Fruit fly (Drosophila melanogaster) whole organism, embryonic: Measurements from ENCODE around the gene CG16790.

Experiments used
- Awh ChIP-seq: fragments of 200-800 bp; sonication (Bioruptor generic); IDR thresholded peaks from 2 replicates; pipeline ENCODE4, ENCODE4 v1.3.6; 2022; ENCODE audit warnings: missing biosample characterization, missing genetic modification characterization
- Bgb ChIP-seq: fragments of 200-800 bp; sonication (Bioruptor generic); IDR thresholded peaks from 2 replicates; pipeline ENCODE4 v1.3.6; 2022; ENCODE audit warnings: missing biosample characterization, missing genetic modification characterization; ENCODE audit not compliant: partially characterized antibody
- Blimp-1 ChIP-seq: fragments of 200-800 bp; sonication (Bioruptor generic); optimal IDR thresholded peaks from 3 replicates; lab custom pipeline; 2018; ENCODE audit warnings: missing biosample characterization, missing genetic modification characterization, mild to moderate bottlenecking, moderate library complexity, missing genetic modification reagents
- CG12104 ChIP-seq: fragments of 200-800 bp; sonication (Bioruptor generic); optimal IDR thresholded peaks from 3 replicates; lab custom pipeline; 2016; ENCODE audit warnings: missing biosample characterization, missing genetic modification characterization
- CG12236 ChIP-seq: fragments of 200-800 bp; sonication (Bioruptor generic); optimal IDR thresholded peaks from 2 replicates; lab custom pipeline; 2016; ENCODE audit warnings: missing biosample characterization, missing genetic modification characterization
- CG13775 ChIP-seq: fragments of 200-800 bp; sonication (Bioruptor generic); optimal IDR thresholded peaks from 3 replicates; lab custom pipeline; 2017; ENCODE audit warnings: missing biosample characterization, mild to moderate bottlenecking, missing genetic modification characterization
- CG1529 ChIP-seq: fragments of 200-800 bp; sonication (Bioruptor generic); optimal IDR thresholded peaks from 3 replicates; lab custom pipeline; 2018; ENCODE audit warnings: missing biosample characterization, missing genetic modification characterization
- CG17829 ChIP-seq: fragments of 200-800 bp; optimal IDR thresholded peaks from 2 replicates; lab custom pipeline; 2019; ENCODE audit warnings: missing biosample characterization, mild to moderate bottlenecking, missing genetic modification characterization, moderate library complexity
- CG18619 ChIP-seq: fragments of 200-800 bp; sonication (Bioruptor generic); optimal IDR thresholded peaks from 3 replicates; lab custom pipeline; 2017; ENCODE audit warnings: missing biosample characterization, mild to moderate bottlenecking, missing genetic modification characterization
- CG2199 ChIP-seq: fragments of 200-800 bp; sonication (Bioruptor generic); IDR thresholded peaks from 3 replicates; pipeline ENCODE4 v1.3.6; 2022; ENCODE audit warnings: missing biosample characterization, missing genetic modification characterization
- CG2712 ChIP-seq: fragments of 200-800 bp; optimal IDR thresholded peaks from 3 replicates; lab custom pipeline; 2019; ENCODE audit warnings: missing biosample characterization, mild to moderate bottlenecking, missing genetic modification characterization, moderate library complexity
- CG30431 ChIP-seq: fragments of 200-800 bp; sonication (Bioruptor generic); optimal IDR thresholded peaks from 2 replicates; lab custom pipeline; 2017; ENCODE audit warnings: missing biosample characterization, missing genetic modification characterization
- CG3163 ChIP-seq: fragments of 200-800 bp; sonication (Bioruptor generic); optimal IDR thresholded peaks from 3 replicates; lab custom pipeline; 2016; ENCODE audit warnings: missing biosample characterization, missing genetic modification characterization
- CG3995 ChIP-seq: fragments of 200-800 bp; sonication (Bioruptor generic); optimal IDR thresholded peaks from 3 replicates; lab custom pipeline; 2016; ENCODE audit warnings: missing biosample characterization, missing genetic modification characterization
- CG4820 ChIP-seq: fragments of 200-800 bp; sonication (Bioruptor generic); optimal IDR thresholded peaks from 3 replicates; lab custom pipeline; 2016; ENCODE audit warnings: missing biosample characterization, missing genetic modification characterization
- CG7839 ChIP-seq: fragments of 200-800 bp; sonication (Bioruptor generic); optimal IDR thresholded peaks from 3 replicates; lab custom pipeline; 2018; ENCODE audit warnings: missing biosample characterization, mild to moderate bottlenecking, missing genetic modification characterization, moderate library complexity
- CG8924 ChIP-seq: fragments of 200-800 bp; optimal IDR thresholded peaks from 3 replicates; lab custom pipeline; 2019; ENCODE audit warnings: missing biosample characterization, mild to moderate bottlenecking, missing genetic modification characterization, moderate library complexity
- Dll ChIP-seq: fragments of 200-800 bp; sonication (Bioruptor generic); IDR thresholded peaks from 4 replicates; pipeline ENCODE4 v1.3.6; 2022; ENCODE audit warnings: missing biosample characterization, missing genetic modification characterization; ENCODE audit not compliant: partially characterized antibody
- Drgx ChIP-seq: fragments of 200-800 bp; sonication (Bioruptor generic); IDR thresholded peaks from 2 replicates; pipeline ENCODE4 v1.3.6; 2022; ENCODE audit warnings: missing biosample characterization, missing genetic modification characterization
- GATAe ChIP-seq: fragments of 200-800 bp; sonication (Bioruptor generic); conservative IDR thresholded peaks from 2 replicates; pipeline ENCODE4 v1.3.6; 2022; ENCODE audit warnings: missing biosample characterization, missing genetic modification characterization
- MTF-1 ChIP-seq: fragments of 200-800 bp; sonication (Bioruptor generic); optimal IDR thresholded peaks from 2 replicates; lab custom pipeline; 2018; ENCODE audit warnings: missing biosample characterization, mild to moderate bottlenecking, missing genetic modification characterization, borderline replicate concordance
- Med ChIP-seq: fragments of 200-800 bp; sonication (Bioruptor generic); peaks from one replicate; lab custom pipeline; 2016; ENCODE audit warnings: missing biosample characterization, missing genetic modification characterization, mild to moderate bottlenecking, inconsistent platforms, moderate library complexity
- NC2β ChIP-seq: fragments of 200-800 bp; sonication (Bioruptor generic); optimal IDR thresholded peaks from 2 replicates; lab custom pipeline; 2016; ENCODE audit warnings: missing biosample characterization, missing genetic modification characterization
- Neu2 ChIP-seq: fragments of 200-800 bp; sonication (Bioruptor generic); optimal IDR thresholded peaks from 3 replicates; lab custom pipeline; 2016; ENCODE audit warnings: missing biosample characterization, missing genetic modification characterization, borderline replicate concordance
- Side ChIP-seq: fragments of 200-800 bp; sonication (Bioruptor generic); optimal IDR thresholded peaks from 2 replicates; lab custom pipeline; 2016; ENCODE audit warnings: missing biosample characterization, missing genetic modification characterization
- Sox100B ChIP-seq: fragments of 200-800 bp; sonication (Bioruptor generic); optimal IDR thresholded peaks from 3 replicates; lab custom pipeline; 2018; ENCODE audit warnings: missing biosample characterization, mild to moderate bottlenecking, missing genetic modification characterization
- Xrp1 ChIP-seq: fragments of 200-800 bp; sonication (Bioruptor generic); IDR thresholded peaks from 2 replicates; pipeline ENCODE4 v1.3.6; 2022; ENCODE audit warnings: missing biosample characterization, missing genetic modification characterization
- abd-A ChIP-seq: fragments of 200-800 bp; sonication (Bioruptor generic); optimal IDR thresholded peaks from 3 replicates; lab custom pipeline; 2019; ENCODE audit warnings: missing biosample characterization, mild to moderate bottlenecking, missing genetic modification characterization, moderate library complexity
- bbx ChIP-seq: fragments of 200-800 bp; sonication (Bioruptor generic); IDR thresholded peaks from 2 replicates; pipeline ENCODE4 v1.3.6; 2022; ENCODE audit warnings: missing biosample characterization, missing genetic modification characterization; ENCODE audit not compliant: partially characterized antibody
- chn ChIP-seq: fragments of 200-800 bp; sonication (Bioruptor generic); optimal IDR thresholded peaks from 2 replicates; lab custom pipeline; 2016; ENCODE audit warnings: missing biosample characterization, missing genetic modification characterization
- grn ChIP-seq: fragments of 200-800 bp; sonication (Bioruptor generic); optimal IDR thresholded peaks from 3 replicates; lab custom pipeline; 2017; ENCODE audit warnings: missing biosample characterization, missing genetic modification characterization
- gsb-n ChIP-seq: fragments of 200-800 bp; sonication (Bioruptor generic); optimal IDR thresholded peaks from 3 replicates; lab custom pipeline; 2018; ENCODE audit warnings: missing biosample characterization, mild to moderate bottlenecking, missing genetic modification characterization
- ham ChIP-seq: fragments of 200-800 bp; sonication (Bioruptor generic); IDR thresholded peaks from 2 replicates; pipeline ENCODE4 v1.3.6; 2022; ENCODE audit warnings: missing biosample characterization, missing genetic modification characterization
- nerfin-2 ChIP-seq: fragments of 200-800 bp; sonication (Bioruptor generic); IDR thresholded peaks from 2 replicates; pipeline ENCODE4 v1.3.6; 2022; ENCODE audit warnings: missing biosample characterization, missing genetic modification characterization; ENCODE audit not compliant: partially characterized antibody
- nmo ChIP-seq: fragments of 200-800 bp; sonication (Bioruptor generic); optimal IDR thresholded peaks from 2 replicates; lab custom pipeline; 2018; ENCODE audit warnings: missing biosample characterization, mild to moderate bottlenecking, missing genetic modification characterization, moderate library complexity
- oc ChIP-seq: fragments of 200-800 bp; sonication (Bioruptor generic); optimal IDR thresholded peaks from 2 replicates; lab custom pipeline; 2018; ENCODE audit warnings: missing biosample characterization, mild to moderate bottlenecking, missing genetic modification characterization, moderate library complexity
- otp ChIP-seq: fragments of 200-800 bp; sonication (Bioruptor generic); IDR thresholded peaks from 3 replicates; pipeline ENCODE4, ENCODE4 v1.3.6; 2022; ENCODE audit warnings: missing biosample characterization, missing genetic modification characterization
- psq ChIP-seq: fragments of 200-800 bp; sonication (Bioruptor generic); optimal IDR thresholded peaks from 2 replicates; lab custom pipeline; 2017; ENCODE audit warnings: missing biosample characterization, missing genetic modification characterization
- sens ChIP-seq: fragments of 200-800 bp; sonication (Bioruptor generic); peaks from one replicate; lab custom pipeline; 2016; ENCODE audit warnings: missing biosample characterization, missing genetic modification characterization
- tgo ChIP-seq: fragments of 200-800 bp; sonication (Bioruptor generic); IDR thresholded peaks from 3 replicates; pipeline ENCODE4 v1.3.6; 2022; ENCODE audit warnings: missing biosample characterization, missing genetic modification characterization
- tna ChIP-seq: fragments of 200-800 bp; sonication (Bioruptor generic); IDR thresholded peaks from 2 replicates; pipeline ENCODE4 v1.3.6; 2022; ENCODE audit warnings: missing biosample characterization, missing genetic modification characterization; ENCODE audit not compliant: partially characterized antibody
- unpg ChIP-seq: fragments of 200-800 bp; sonication (Bioruptor generic); optimal IDR thresholded peaks from 3 replicates; lab custom pipeline; 2018; ENCODE audit warnings: missing biosample characterization, mild to moderate bottlenecking, missing genetic modification characterization, moderate library complexity
- usp ChIP-seq: fragments of >200 bp; optimal IDR thresholded peaks from 2 replicates; lab custom pipeline; 2017; ENCODE audit warnings: missing biosample characterization, missing genetic modification characterization
- vfl ChIP-seq: fragments of 200-800 bp; sonication (Bioruptor generic); optimal IDR thresholded peaks from 2 replicates; lab custom pipeline; 2016; ENCODE audit warnings: missing biosample characterization, missing genetic modification characterization
- vvl ChIP-seq: fragments of 200-800 bp; sonication (Bioruptor generic); IDR thresholded peaks from 2 replicates; pipeline ENCODE4 v1.3.6; 2022; ENCODE audit warnings: missing biosample characterization, missing genetic modification characterization
- zen2 ChIP-seq: fragments of 200-800 bp; sonication (Bioruptor generic); IDR thresholded peaks from 3 replicates; pipeline ENCODE4 v1.3.6; 2022; ENCODE audit warnings: missing biosample characterization, missing genetic modification characterization; ENCODE audit not compliant: partially characterized antibody

CG16790 gene

dm6 chr3R:9608206-9608605 lies 38.2 kb upstream of the CG16790 start (continued):
- TF ChIP-seq Drgx (GFP tag; lab: Robert Waterston, UW) (0 out of 2 replicates have a peak, but pooled peaks have one; percentile 15), chn (GFP tag; lab: Kevin White, UChicago) (no peak), bbx (GFP tag; lab: Robert Waterston, UW) (peak; percentile 31; the same call in 1 of the 2 replicates), Dll (0 out of 4 replicates have a peak, but pooled peaks have one; percentile 19), CG7839 (tag; lab: Kevin White, UChicago) (no peak), nerfin-2 (GFP tag; lab: Robert Waterston, UW) (peak; percentile 62), CG12236 (no peak), tna (GFP tag; lab: Robert Waterston, UW) (peak; percentile 78), Bgb (peak; percentile 40; the same call in 1 of the 2 replicates)

dm6 chr3R:9606913-9607804 lies 37.1 kb upstream of the CG16790 start:
- TF ChIP-seq nmo (GFP tag; lab: Kevin White, UChicago) (no peak), vvl (GFP tag; lab: Robert Waterston, UW) (peak; percentile 19; the same call in 1 of the 2 replicates), otp (GFP tag; lab: Robert Waterston, UW) (no peak), grn (GFP tag; lab: Kevin White, UChicago) (peak; percentile 46), Awh (GFP tag; lab: Robert Waterston, UW) (peak; percentile 90), Blimp-1 (GFP tag; lab: Kevin White, UChicago) (peak; percentile 5), ham (no peak), Side (GFP tag; lab: Kevin White, UChicago) (no peak), Med (GFP tag; lab: Kevin White, UChicago) (peak; percentile 14), sens (GFP tag; lab: Kevin White, UChicago) (peak; percentile 62), abd-A (tag; lab: Kevin White, UChicago) (peak; percentile 71), oc (tag; lab: Kevin White, UChicago) (peak; percentile 11), NC2β (GFP tag; lab: Kevin White, UChicago) (no peak)

- TF ChIP-seq CG18619, result no peak
- TF ChIP-seq Sox100B (GFP tag; lab: Kevin White, UChicago), result no peak
- no peak for TF ChIP-seq usp
- no peak for TF ChIP-seq vfl
- no peak for TF ChIP-seq CG3995 (GFP tag; lab: Kevin White, UChicago)
- TF ChIP-seq CG8924, result peak; percentile 40
- TF ChIP-seq CG2199 (GFP tag; lab: Robert Waterston, UW), result peak; percentile 71; the same call in 2 of the 3 replicates
- peak; percentile 58 for TF ChIP-seq CG7839 (tag; lab: Kevin White, UChicago)
- TF ChIP-seq CG30431 (GFP tag; lab: Kevin White, UChicago), result peak; percentile 49
- TF ChIP-seq CG2712, result peak; percentile 81
- TF ChIP-seq tgo, result no peak; the same call in 2 of the 3 replicates
- TF ChIP-seq Xrp1 (GFP tag; lab: Robert Waterston, UW), result peak; percentile 78
- TF ChIP-seq GATAe (GFP tag; lab: Robert Waterston, UW), result no peak
- TF ChIP-seq unpg (GFP tag; lab: Kevin White, UChicago), result peak; percentile 38
- peak; percentile 42 for TF ChIP-seq CG4820 (GFP tag; lab: Kevin White, UChicago)
- TF ChIP-seq MTF-1 (GFP tag; lab: Kevin White, UChicago), result peak; percentile 13
- no peak for TF ChIP-seq CG3163 (GFP tag; lab: Kevin White, UChicago)
- TF ChIP-seq CG1529 (GFP tag; lab: Kevin White, UChicago), result no peak
- no peak for TF ChIP-seq CG12236
- no peak for TF ChIP-seq psq (GFP tag; lab: Kevin White, UChicago)
- TF ChIP-seq Neu2, result peak; percentile 13
- no peak for TF ChIP-seq CG12104 (GFP tag; lab: Kevin White, UChicago)
- peak; percentile 62 for TF ChIP-seq gsb-n (tag; lab: Kevin White, UChicago)
- TF ChIP-seq CG17829 (tag; lab: Kevin White, UChicago), result peak; percentile 78
- peak; percentile 44 for TF ChIP-seq CG13775
- no peak for TF ChIP-seq zen2 (GFP tag; lab: Robert Waterston, UW)
These were observed 35.1 kb upstream of the CG16790 start for dm6 chr3R:9605084-9605483.
